Fruit fly (Drosophila melanogaster) whole organism: Measurements from ENCODE around the gene CG2247.

Experiments
- CG8478 ChIP-seq: fragments of >200 bp; optimal IDR thresholded peaks from 2 replicates; lab custom pipeline; 2018; ENCODE audit warnings: inconsistent platforms
- Dll ChIP-seq: fragments of >200 bp; optimal IDR thresholded peaks from 2 replicates; lab custom pipeline; 2017
- EcR ChIP-seq, 2 experiments: fragments of >200 bp; optimal IDR thresholded peaks; 2 replicates each; lab custom pipeline; 2017; ENCODE audit warnings: missing biosample characterization in 2 of 2, missing genetic modification characterization in 2 of 2, missing genetic modification reagents in 2 of 2
- pan ChIP-seq: fragments of >200 bp; optimal IDR thresholded peaks from 2 replicates; lab custom pipeline; 2017
- psq ChIP-seq: fragments of >200 bp; optimal IDR thresholded peaks from 2 replicates; lab custom pipeline; 2017
- usp ChIP-seq: fragments of >200 bp; optimal IDR thresholded peaks from 2 replicates; lab custom pipeline; 2017; ENCODE audit warnings: missing biosample characterization, missing genetic modification characterization, mixed read lengths

The CG2247 gene

dm6 chrX:11628986-11629571 lies 17.6 kb upstream of the CG2247 start:
- TF ChIP-seq psq (lab: Kevin White, UChicago) (no peak), EcR (GFP tag; optimal IDR thresholded peaks at IDR 0.05; lab: Kevin White, UChicago) (no peak), CG8478 (lab: Kevin White, UChicago) (no peak), Dll (lab: Kevin White, UChicago) (no peak), usp (GFP tag; lab: Kevin White, UChicago) (no peak), pan (lab: Kevin White, UChicago) (no peak)

DNA sequence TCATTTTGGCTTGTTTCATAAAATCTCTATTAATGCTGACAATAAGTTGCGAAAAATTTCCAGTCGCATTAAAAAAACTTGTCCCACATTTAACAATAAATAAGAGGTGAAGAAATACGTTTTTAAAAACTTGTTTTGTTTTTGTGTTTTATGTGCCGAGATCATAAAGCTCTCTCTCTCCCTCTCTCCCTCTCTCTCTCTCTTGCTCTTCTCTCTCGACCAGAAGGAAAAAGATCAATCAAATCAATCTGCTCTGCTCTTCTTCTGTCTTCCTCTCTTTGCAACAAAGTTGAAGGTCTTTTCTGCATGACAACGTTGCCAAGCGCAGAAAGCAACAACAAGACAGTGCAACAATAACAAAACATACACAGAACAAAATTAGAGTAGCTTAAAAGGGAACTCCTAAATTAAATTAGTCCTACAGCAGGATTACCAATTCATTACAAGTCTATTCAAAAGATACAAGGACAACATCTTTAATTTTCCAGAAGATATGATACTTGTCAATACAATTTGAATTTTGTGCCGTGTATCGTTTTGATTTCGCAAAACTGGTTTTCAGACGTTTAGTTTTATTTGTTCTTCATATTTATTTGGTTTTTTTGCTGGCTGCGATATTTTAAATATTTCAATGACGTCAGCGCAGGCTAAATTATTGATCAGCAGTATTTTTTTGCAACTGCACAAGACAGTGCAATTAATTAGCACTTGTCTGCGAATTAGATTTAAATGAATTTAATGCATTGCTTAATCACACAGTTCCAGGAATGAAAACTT lies 11.4 kb upstream of the CG2247 start:
- no peak for TF ChIP-seq CG8478 (lab: Kevin White, UChicago)

dm6 chrX:11621866-11622648 lies 10.6 kb upstream of the CG2247 start, which contains the start of gene Ptp10D:
Ptp10D (plus strand) TSS chrX:11622015.
- TF ChIP-seq Dll (lab: Kevin White, UChicago) (no peak), pan (lab: Kevin White, UChicago) (no peak), usp (GFP tag; lab: Kevin White, UChicago) (no peak), EcR (GFP tag; optimal IDR thresholded peaks at IDR 0.05; lab: Kevin White, UChicago) (no peak), psq (lab: Kevin White, UChicago) (no peak), CG8478 (lab: Kevin White, UChicago) (no peak)

dm6 chrX:11621315-11621865 lies 9.9 kb upstream of the CG2247 start:
- TF ChIP-seq usp (GFP tag; lab: Kevin White, UChicago) (no peak), psq (lab: Kevin White, UChicago) (no peak), EcR (GFP tag; optimal IDR thresholded peaks at IDR 0.05; lab: Kevin White, UChicago) (no peak), pan (lab: Kevin White, UChicago) (no peak), Dll (lab: Kevin White, UChicago) (no peak), CG8478 (lab: Kevin White, UChicago) (no peak)

- TF ChIP-seq EcR (GFP tag; optimal IDR thresholded peaks at IDR 0.05; lab: Kevin White, UChicago) (no peak), pan (lab: Kevin White, UChicago) (no peak), psq (lab: Kevin White, UChicago) (no peak)
These were observed 9.1 kb upstream of the CG2247 start for dm6 chrX:11620527-11620926.

DNA sequence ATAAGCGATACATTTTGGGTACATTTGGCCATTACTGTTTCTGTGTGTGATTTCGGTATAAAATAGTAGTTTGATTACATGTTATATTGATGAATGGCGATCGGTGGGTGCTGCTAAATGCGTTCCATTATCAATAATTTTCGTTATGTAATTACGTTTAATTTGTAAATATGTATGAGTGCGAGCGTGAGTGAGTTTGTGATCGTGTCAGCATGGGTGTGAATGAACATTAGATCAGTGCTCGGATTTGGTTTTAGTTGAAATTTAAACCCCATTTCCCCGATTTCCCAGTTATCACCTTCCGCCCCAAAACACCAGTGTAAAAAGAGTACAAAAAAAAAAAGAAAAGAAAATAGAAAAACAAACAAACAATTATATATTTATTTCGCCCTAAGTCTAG lies 8.2 kb upstream of the CG2247 start:
- TF ChIP-seq psq (lab: Kevin White, UChicago) = no peak
- TF ChIP-seq usp (GFP tag; lab: Kevin White, UChicago) = no peak
- no peak for TF ChIP-seq CG8478 (lab: Kevin White, UChicago)
- TF ChIP-seq Dll (lab: Kevin White, UChicago) = no peak
- TF ChIP-seq pan (lab: Kevin White, UChicago) = no peak
- no peak for TF ChIP-seq EcR (GFP tag; optimal IDR thresholded peaks at IDR 0.05; lab: Kevin White, UChicago)

- no peak for TF ChIP-seq usp (GFP tag; lab: Kevin White, UChicago)
- TF ChIP-seq CG8478 (lab: Kevin White, UChicago) = no peak
These were observed 5.1 kb upstream of the CG2247 start for dm6 chrX:11616496-11616952.

DNA sequence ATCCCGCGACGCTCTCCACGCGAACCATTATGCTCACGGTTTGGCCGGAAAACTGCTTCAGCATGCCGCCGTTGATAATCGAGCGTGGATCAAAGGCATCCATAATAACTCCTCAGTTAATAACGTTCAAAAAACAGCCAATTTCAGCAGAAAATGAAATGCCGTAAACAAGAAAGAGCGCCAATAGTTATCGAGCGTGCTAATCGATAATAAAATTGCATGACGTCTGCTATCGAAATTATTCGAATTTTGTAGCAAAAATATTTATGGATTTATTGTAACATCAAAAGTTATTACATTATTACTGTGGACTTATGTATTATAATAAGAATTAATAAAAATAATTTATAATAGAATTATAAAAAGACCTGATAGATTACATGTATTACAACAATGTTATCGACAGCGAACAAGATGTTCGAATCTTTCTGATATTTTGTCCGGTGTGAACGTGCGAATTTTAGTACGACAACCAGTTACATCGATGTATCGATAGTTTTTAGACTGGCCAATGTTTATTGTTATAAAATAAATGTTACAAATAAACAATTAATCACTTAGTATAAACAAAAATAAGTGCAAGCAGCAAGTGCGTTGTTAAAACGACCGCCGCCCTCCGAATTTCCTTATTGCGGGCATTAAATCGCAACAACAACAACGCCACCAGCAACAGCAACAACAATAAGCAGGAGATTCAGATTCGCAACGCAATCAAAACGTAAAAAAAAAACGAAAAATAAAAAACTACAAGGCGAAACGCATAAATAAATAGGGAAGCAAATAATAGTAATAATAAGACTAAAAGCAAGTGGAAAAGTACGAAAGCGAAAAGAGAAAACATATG lies 4.4 kb upstream of the CG2247 start, which contains the start of the genes RPA3 and Met:
TSS of gene RPA3 (minus strand) at position 189 of the 844 bp plus-strand sequence.
TSS of gene Met (plus strand) at position 473 of the 844 bp plus-strand sequence.
- TF ChIP-seq CG8478 (lab: Kevin White, UChicago) (no peak), pan (lab: Kevin White, UChicago) (no peak), Dll (lab: Kevin White, UChicago) (no peak), psq (lab: Kevin White, UChicago) (no peak), usp (GFP tag; lab: Kevin White, UChicago) (no peak), EcR (GFP tag; optimal IDR thresholded peaks at IDR 0.05; lab: Kevin White, UChicago) (no peak)

- no peak for TF ChIP-seq CG8478 (lab: Kevin White, UChicago)
- no peak for TF ChIP-seq EcR (GFP tag; optimal IDR thresholded peaks at IDR 0.05; lab: Kevin White, UChicago)
- TF ChIP-seq Dll (lab: Kevin White, UChicago) = no peak
These were observed 302 bp downstream of the CG2247 start for dm6 chrX:11611056-11611644.

DNA sequence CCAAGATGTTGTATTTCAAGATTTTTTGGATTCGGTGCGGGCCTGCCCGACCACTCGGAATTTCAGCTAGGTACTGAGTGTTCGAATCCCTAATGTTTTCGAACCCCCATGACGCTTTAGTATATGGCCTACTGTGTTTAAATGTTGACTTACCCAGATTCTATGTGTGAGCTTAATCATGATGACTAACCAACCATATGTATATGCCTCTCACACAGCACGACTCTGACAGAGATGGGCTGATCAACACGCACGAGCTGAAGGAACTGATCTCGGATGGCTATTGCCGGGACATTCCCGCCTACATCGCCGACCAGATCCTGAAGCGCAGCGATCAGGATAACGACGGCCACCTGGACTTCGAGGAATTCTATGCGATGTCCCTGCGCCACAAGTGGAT lies 7.4 kb downstream of the CG2247 start, which contains the start of gene CG2533:
TSS of gene CG2533 (minus strand) at position 101 of the 400 bp plus-strand sequence.
- TF ChIP-seq Dll (lab: Kevin White, UChicago) = no peak
- TF ChIP-seq pan (lab: Kevin White, UChicago) = no peak
